Worm (Caenorhabditis elegans) whole organism, L4/young adult: ENCODE data around the gene C23H3.9.

Source experiments
- dao-5 ChIP-seq: sonication (generic microtip); optimal IDR thresholded peaks from 2 replicates; lab custom pipeline; 2016; ENCODE audit warnings: missing genotype, missing genetic modification characterization, moderate library complexity, missing compliant biosample characterization
- him-1 ChIP-seq: sonication (generic microtip); optimal IDR thresholded peaks from 2 replicates; lab custom pipeline; 2016; ENCODE audit warnings: missing genotype, missing genetic modification reagents, missing genetic modification characterization, missing compliant biosample characterization

DNA sequence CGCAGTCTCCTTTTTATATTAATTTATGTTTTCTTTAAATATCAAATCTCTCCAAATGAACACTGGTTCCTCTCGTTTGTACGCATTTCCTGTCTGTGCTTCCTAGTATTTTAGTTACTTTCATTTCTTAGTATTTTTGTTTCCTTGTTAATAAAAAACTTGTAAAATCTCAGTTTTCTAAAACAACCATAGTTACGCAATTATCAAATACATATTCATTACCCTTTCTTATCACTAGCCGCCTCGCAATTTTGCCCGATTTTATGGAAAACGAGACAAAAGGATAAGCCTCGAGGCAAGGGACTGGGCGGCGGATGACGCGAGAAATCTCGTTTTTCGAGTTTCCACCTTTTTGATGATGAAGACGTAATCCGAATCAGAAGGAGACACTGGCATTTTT lies 32.2 kb upstream of the C23H3.9 start, which contains the start of gene C50D2.1:
- TF ChIP-seq him-1 (tag; lab: Kevin White, UChicago) (no peak), dao-5 (tag; lab: Kevin White, UChicago) (no peak)
